Worm (Caenorhabditis elegans): ENCODE data around the gene str-204.

- TF ChIP-seq flt-1 (GFP tag; IDR thresholded peaks at IDR 0.05) (no peak), tab-1 (GFP tag; IDR thresholded peaks at IDR 0.05) (no peak), med-1 (GFP tag; optimal IDR thresholded peaks at IDR 0.05; ENCODE audit: insufficient read depth) (no peak), T22C8.4 (GFP tag; IDR thresholded peaks at IDR 0.05) (no peak), ztf-29 (GFP tag; IDR thresholded peaks at IDR 0.05) (no peak), ref-1 (GFP tag; conservative IDR thresholded peaks at IDR 0.05) (no peak), klf-2 (GFP tag; conservative IDR thresholded peaks at IDR 0.05) (no peak), cog-1 (tag; optimal IDR thresholded peaks at IDR 0.05) (no peak)
Measured at ce11 chrV:7159391-7159790, at the start of gene str-204.
